Fruit fly (Drosophila melanogaster): Measurements from ENCODE around the gene Pitslre.
A peak's percentile ranks its signal among the peaks of the same experiment; 100 is the strongest.

- TF ChIP-seq CG15514 (GFP tag; optimal IDR thresholded peaks at IDR 0.05) (peak; percentile 72), zf30C (GFP tag; optimal IDR thresholded peaks at IDR 0.05) (no peak), CG18476 (GFP tag; optimal IDR thresholded peaks at IDR 0.05) (peak; percentile 78), Med (GFP tag) (peak; percentile 97), Nf-YA (GFP tag; IDR thresholded peaks at IDR 0.05) (peak; percentile 66), nom (GFP tag; optimal IDR thresholded peaks at IDR 0.05) (peak; percentile 5), C15 (GFP tag; IDR thresholded peaks at IDR 0.05) (0 out of 3 replicates have a peak, but pooled peaks have one; percentile 38), CG32767 (GFP tag; IDR thresholded peaks at IDR 0.05) (peak; percentile 73), tx (GFP tag; optimal IDR thresholded peaks at IDR 0.05) (peak; percentile 63), croc (GFP tag; conservative IDR thresholded peaks at IDR 0.05) (0 out of 3 replicates have a peak, but pooled peaks have one; percentile 13)
Measured at dm6 chr3L:20771891-20772646, 741 bp downstream of the Pitslre start.

All from whole organism, embryonic.